Fruit fly (Drosophila melanogaster): Measurements from ENCODE around the gene Hsp110.

The Hsp110 gene

dm6 chr3L:14006704-14007126 is 30.1 kb upstream of the Hsp110 start:
- TF ChIP-seq noc (tag; optimal IDR thresholded peaks at IDR 0.05), result no peak

- no peak for TF ChIP-seq noc (tag; optimal IDR thresholded peaks at IDR 0.05)
Observed at dm6 chr3L:14025736-14026135, 11.1 kb upstream of the Hsp110 start.

dm6 chr3L:14027549-14027948 is 9.3 kb upstream of the Hsp110 start:
- no peak for TF ChIP-seq noc (tag; optimal IDR thresholded peaks at IDR 0.05)

dm6 chr3L:14028485-14029384 is 8.1 kb upstream of the Hsp110 start, which contains the start of gene Ptip:
Ptip (minus strand) TSS chr3L:14029121.
- TF ChIP-seq noc (tag; optimal IDR thresholded peaks at IDR 0.05), result no peak

- peak; percentile 62 for TF ChIP-seq noc (tag; optimal IDR thresholded peaks at IDR 0.05)
Observed at dm6 chr3L:14031171-14032126, 5.4 kb upstream of the Hsp110 start, which contains the start of the genes CG6650 and endos. CG6650 (plus strand) TSS chr3L:14031450. endos (minus strand) TSS chr3L:14031706.

- TF ChIP-seq noc (tag; optimal IDR thresholded peaks at IDR 0.05), result no peak
Observed at dm6 chr3L:14034476-14034875, 2.3 kb upstream of the Hsp110 start, which contains the start of gene CG6661. CG6661 (plus strand) TSS chr3L:14034776.

- no peak for TF ChIP-seq noc (tag; optimal IDR thresholded peaks at IDR 0.05)
Observed at dm6 chr3L:14037655-14038644, 1.1 kb downstream of the Hsp110 start.

- TF ChIP-seq noc (tag; optimal IDR thresholded peaks at IDR 0.05), result no peak
Observed at dm6 chr3L:14049620-14050253, 12.9 kb downstream of the Hsp110 start, which contains the start of gene Neurl4. Neurl4 (minus strand) TSS chr3L:14049892.

- TF ChIP-seq noc (tag; optimal IDR thresholded peaks at IDR 0.05), result no peak
Observed at dm6 chr3L:14050944-14051548, 14.2 kb downstream of the Hsp110 start, which contains the start of gene CG6833. CG6833 (plus strand) TSS chr3L:14051206.

- no peak for TF ChIP-seq noc (tag; optimal IDR thresholded peaks at IDR 0.05)
Observed at dm6 chr3L:14053073-14053643, 16.3 kb downstream of the Hsp110 start, which contains the start of the genes CG13484 and Frl. CG13484 (minus strand) TSS chr3L:14053079. Frl (plus strand) TSS chr3L:14053215.

dm6 chr3L:14053806-14054205 is 17.0 kb downstream of the Hsp110 start:
- TF ChIP-seq noc (tag; optimal IDR thresholded peaks at IDR 0.05), result no peak

dm6 chr3L:14055260-14055696 is 18.5 kb downstream of the Hsp110 start:
- peak; percentile 30 for TF ChIP-seq noc (tag; optimal IDR thresholded peaks at IDR 0.05)

dm6 chr3L:14055815-14056516 is 19.1 kb downstream of the Hsp110 start:
- no peak for TF ChIP-seq noc (tag; optimal IDR thresholded peaks at IDR 0.05)

All from whole organism, larva.